Fruit fly (Drosophila melanogaster): Measurements from ENCODE around the gene Rubicon.

Gene Rubicon

dm6 chrX:8681822-8682632, 5.2 kb downstream of the Rubicon start (continued):
- peak; percentile 65; the same call in 2 of the 3 replicates for TF ChIP-seq CG8119 (GFP tag; IDR thresholded peaks at IDR 0.05)

DNA sequence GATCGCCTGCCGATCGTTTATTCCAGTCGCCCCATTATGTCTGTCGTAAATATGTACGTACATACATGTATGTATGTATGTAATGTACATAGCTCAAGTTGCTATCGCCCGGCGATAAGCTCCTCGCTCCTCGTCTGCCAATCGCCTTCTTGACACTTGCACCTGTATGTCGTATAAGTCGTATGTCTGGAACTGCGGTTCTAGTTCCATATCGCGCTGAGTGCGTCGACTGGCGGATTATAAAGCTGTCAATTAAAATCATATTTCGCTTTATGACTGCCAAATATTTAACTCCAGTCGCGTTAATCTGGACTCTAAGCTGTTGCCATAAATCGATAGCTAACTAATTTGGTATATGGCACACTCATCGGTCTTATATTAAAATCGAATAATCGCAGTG, 8.5 kb downstream of the Rubicon start:
- TF ChIP-seq svp (GFP tag) (peak; percentile 97), Eip78C (GFP tag) (no peak)

DNA sequence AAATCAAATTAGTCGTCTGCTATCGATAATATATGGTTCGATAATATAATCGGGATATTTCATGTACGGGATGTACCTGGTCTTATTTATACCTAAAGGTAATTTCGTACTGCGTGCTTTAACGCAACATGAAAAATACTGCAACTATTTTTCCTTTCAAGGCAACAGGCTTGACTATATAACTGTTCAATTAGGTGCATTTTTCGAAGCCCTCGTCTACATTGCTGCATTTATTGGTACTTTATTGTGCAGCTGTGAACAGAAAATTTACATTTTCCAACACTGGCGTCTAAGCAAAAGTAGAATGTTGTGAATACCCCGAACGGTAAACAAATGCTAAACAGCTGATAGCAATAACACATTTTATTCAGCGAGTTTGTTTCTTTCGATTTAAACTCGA, 13.1 kb downstream of the Rubicon start, which contains the start of the genes Ppt1 and Ogg1:
TSS of gene Ppt1 (minus strand) at position 225 of the 400 bp plus-strand sequence.
TSS of gene Ogg1 (plus strand) at position 325 of the 400 bp plus-strand sequence.
- TF ChIP-seq CG31627 (GFP tag; optimal IDR thresholded peaks at IDR 0.05) (peak; percentile 71), CG34406 (GFP tag; optimal IDR thresholded peaks at IDR 0.05) (peak; percentile 15), fkh (GFP tag; optimal IDR thresholded peaks at IDR 0.05) (peak; percentile 88), CG6808 (GFP tag; optimal IDR thresholded peaks at IDR 0.05) (peak; percentile 4), Eip75B (GFP tag; optimal IDR thresholded peaks at IDR 0.05) (peak; percentile 58), Hr39 (GFP tag; optimal IDR thresholded peaks at IDR 0.05) (peak; percentile 65), CG3919 (GFP tag; optimal IDR thresholded peaks at IDR 0.05) (no peak), esn (GFP tag; optimal IDR thresholded peaks at IDR 0.05) (peak; percentile 77), Sox102F (GFP tag; optimal IDR thresholded peaks at IDR 0.05) (no peak), acj6 (GFP tag; optimal IDR thresholded peaks at IDR 0.05) (peak; percentile 64), Sox14 (GFP tag; optimal IDR thresholded peaks at IDR 0.05) (peak; percentile 52), CG16779 (tag; optimal IDR thresholded peaks at IDR 0.05) (no peak), CG32006 (GFP tag; optimal IDR thresholded peaks at IDR 0.05) (no peak), CG6792 (GFP tag; optimal IDR thresholded peaks at IDR 0.05) (peak; percentile 47), svp (GFP tag) (peak; percentile 74), CG8319 (GFP tag; optimal IDR thresholded peaks at IDR 0.05) (peak; percentile 5), net (GFP tag; optimal IDR thresholded peaks at IDR 0.05) (peak; percentile 25), ss (GFP tag; optimal IDR thresholded peaks at IDR 0.05) (no peak), eg (GFP tag; IDR thresholded peaks at IDR 0.05) (peak; percentile 20; the same call in 1 of the 3 replicates), CG3032 (tag; optimal IDR thresholded peaks at IDR 0.05) (peak; percentile 40), Gug (GFP tag; IDR thresholded peaks at IDR 0.05) (0 out of 2 replicates have a peak, but pooled peaks have one; percentile 26), CG8119 (GFP tag; IDR thresholded peaks at IDR 0.05) (no peak), CG10631 (GFP tag; optimal IDR thresholded peaks at IDR 0.05) (peak; percentile 57), CG6163 (GFP tag; IDR thresholded peaks at IDR 0.05) (peak; percentile 31; the same call in 1 of the 3 replicates), cyc (GFP tag; optimal IDR thresholded peaks at IDR 0.05) (peak; percentile 54), topi (GFP tag; optimal IDR thresholded peaks at IDR 0.05) (peak; percentile 56), CG11294 (GFP tag; IDR thresholded peaks at IDR 0.05) (no peak), salr (GFP tag; optimal IDR thresholded peaks at IDR 0.05) (no peak), Eip93F (GFP tag; optimal IDR thresholded peaks at IDR 0.05) (peak; percentile 0), Hr4 (GFP tag; optimal IDR thresholded peaks at IDR 0.05) (peak; percentile 21), Smox (GFP tag; optimal IDR thresholded peaks at IDR 0.05) (no peak), Ets21C (GFP tag; optimal IDR thresholded peaks at IDR 0.05) (peak; percentile 52), CG8632 (GFP tag; optimal IDR thresholded peaks at IDR 0.05) (peak; percentile 6), CG11762 (GFP tag; optimal IDR thresholded peaks at IDR 0.05; ENCODE audit: insufficient read depth) (peak; percentile 31), lz (GFP tag; optimal IDR thresholded peaks at IDR 0.05) (peak; percentile 62), vri (GFP tag; optimal IDR thresholded peaks at IDR 0.05) (peak; percentile 36), dsx (GFP tag; optimal IDR thresholded peaks at IDR 0.05; ENCODE audit: poor library complexity, severe bottlenecking) (peak; percentile 41), CG4318 (GFP tag; optimal IDR thresholded peaks at IDR 0.05) (no peak), OdsH (GFP tag; optimal IDR thresholded peaks at IDR 0.05) (peak; percentile 64), CG11902 (GFP tag; optimal IDR thresholded peaks at IDR 0.05) (peak; percentile 8), CG1621 (tag; optimal IDR thresholded peaks at IDR 0.05) (peak; percentile 29), Ets96B (tag; optimal IDR thresholded peaks at IDR 0.05) (peak; percentile 25), Sox15 (GFP tag; optimal IDR thresholded peaks at IDR 0.05) (peak; percentile 10), pdm3 (GFP tag; optimal IDR thresholded peaks at IDR 0.05) (peak; percentile 71), Blimp-1 (GFP tag; optimal IDR thresholded peaks at IDR 0.05) (no peak), Eip78C (GFP tag) (peak; percentile 86)

Measured in whole organism, prepupa.